Fruit fly (Drosophila melanogaster) whole organism, prepupa: ENCODE results near the gene pigeon.
A peak's percentile ranks its signal among the peaks of the same experiment; 100 is the strongest.

ENCODE experiments used
- CG11762 ChIP-seq: fragments of 200-800 bp; sonication (Bioruptor generic); optimal IDR thresholded peaks from 3 replicates; lab custom pipeline; 2016; ENCODE audit warnings: missing biosample characterization, missing genetic modification characterization; ENCODE audit not compliant: insufficient read depth
- CG1621 ChIP-seq: fragments of 200-800 bp; sonication (Bioruptor generic); optimal IDR thresholded peaks from 3 replicates; lab custom pipeline; 2018; ENCODE audit warnings: missing biosample characterization, mild to moderate bottlenecking, missing genetic modification characterization
- CG8119 ChIP-seq: fragments of 200-800 bp; sonication (Bioruptor generic); IDR thresholded peaks from 3 replicates; pipeline ENCODE4 v1.3.6; 2022; ENCODE audit warnings: missing biosample characterization, missing genetic modification characterization
- CG8319 ChIP-seq: fragments of 200-800 bp; sonication (Bioruptor generic); optimal IDR thresholded peaks from 3 replicates; lab custom pipeline; 2016; ENCODE audit warnings: missing biosample characterization, missing genetic modification characterization
- Eip75B ChIP-seq: fragments of 200-800 bp; sonication (Bioruptor generic); optimal IDR thresholded peaks from 3 replicates; lab custom pipeline; 2016; ENCODE audit warnings: missing biosample characterization, missing genetic modification characterization
- Eip93F ChIP-seq: fragments of 200-800 bp; sonication (Bioruptor generic); optimal IDR thresholded peaks from 2 replicates; lab custom pipeline; 2016; ENCODE audit warnings: missing biosample characterization, mild to moderate bottlenecking, missing genetic modification characterization
- Ets21C ChIP-seq: fragments of 200-800 bp; sonication (Bioruptor generic); optimal IDR thresholded peaks from 3 replicates; lab custom pipeline; 2016; ENCODE audit warnings: missing biosample characterization, missing genetic modification characterization
- Hr38 ChIP-seq: sonication (Bioruptor generic); optimal IDR thresholded peaks from 2 replicates; lab custom pipeline; 2016; ENCODE audit warnings: missing biosample characterization, missing genetic modification characterization
- Hr39 ChIP-seq: fragments of 200-800 bp; sonication (Bioruptor generic); optimal IDR thresholded peaks from 2 replicates; lab custom pipeline; 2016; ENCODE audit warnings: missing biosample characterization, missing genetic modification characterization
- Sox102F ChIP-seq: fragments of 200-800 bp; sonication (Bioruptor generic); optimal IDR thresholded peaks from 2 replicates; lab custom pipeline; 2016; ENCODE audit warnings: missing biosample characterization, mild to moderate bottlenecking, missing genetic modification characterization
- Sox14 ChIP-seq: fragments of 200-800 bp; sonication (Bioruptor generic); optimal IDR thresholded peaks from 3 replicates; lab custom pipeline; 2016; ENCODE audit warnings: missing biosample characterization, missing genetic modification characterization
- pdm3 ChIP-seq: fragments of 200-800 bp; sonication (Bioruptor generic); optimal IDR thresholded peaks from 3 replicates; lab custom pipeline; 2016; ENCODE audit warnings: missing biosample characterization, missing genetic modification characterization
- spab ChIP-seq: fragments of 200-800 bp; sonication (Bioruptor generic); optimal IDR thresholded peaks from 2 replicates; lab custom pipeline; 2017; ENCODE audit warnings: missing biosample characterization, mild to moderate bottlenecking, missing genetic modification characterization, missing genetic modification reagents

DNA sequence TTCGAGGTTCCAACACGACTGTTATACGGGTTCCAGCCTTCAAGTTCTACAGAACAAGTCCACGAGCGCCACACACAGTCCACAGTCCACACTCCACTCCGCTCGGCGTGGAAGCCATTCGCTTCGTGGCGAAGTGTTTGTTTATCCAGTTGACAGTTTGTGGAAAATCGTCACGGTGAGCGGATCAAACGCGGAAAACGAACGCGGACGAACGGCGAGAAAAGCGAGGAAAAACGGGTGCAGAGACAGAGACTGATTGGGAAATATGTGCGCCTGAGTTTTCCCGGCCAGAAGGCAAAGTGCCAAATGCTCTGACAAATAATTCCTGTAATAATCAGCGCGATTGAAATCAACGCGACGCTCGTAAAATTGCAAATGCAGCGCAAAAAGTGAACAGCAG, 4.4 kb downstream of the pigeon start, which contains the start of gene drl:
- TF ChIP-seq Eip75B (peak; percentile 35), pdm3 (GFP tag; lab: Kevin White, UChicago) (no peak), Eip93F (no peak), CG8119 (0 out of 3 replicates have a peak, but pooled peaks have one; percentile 28), Hr38 (no peak), Hr39 (GFP tag; lab: Kevin White, UChicago) (no peak), CG1621 (no peak), spab (GFP tag; lab: Kevin White, UChicago) (no peak), CG11762 (GFP tag; lab: Kevin White, UChicago) (no peak), Sox102F (GFP tag; lab: Kevin White, UChicago) (no peak), Ets21C (GFP tag; lab: Kevin White, UChicago) (no peak), Sox14 (GFP tag; lab: Kevin White, UChicago) (no peak), CG8319 (GFP tag; lab: Kevin White, UChicago) (no peak)
